Worm (Caenorhabditis elegans): Measurements from ENCODE around the gene C43F9.7.

DNA sequence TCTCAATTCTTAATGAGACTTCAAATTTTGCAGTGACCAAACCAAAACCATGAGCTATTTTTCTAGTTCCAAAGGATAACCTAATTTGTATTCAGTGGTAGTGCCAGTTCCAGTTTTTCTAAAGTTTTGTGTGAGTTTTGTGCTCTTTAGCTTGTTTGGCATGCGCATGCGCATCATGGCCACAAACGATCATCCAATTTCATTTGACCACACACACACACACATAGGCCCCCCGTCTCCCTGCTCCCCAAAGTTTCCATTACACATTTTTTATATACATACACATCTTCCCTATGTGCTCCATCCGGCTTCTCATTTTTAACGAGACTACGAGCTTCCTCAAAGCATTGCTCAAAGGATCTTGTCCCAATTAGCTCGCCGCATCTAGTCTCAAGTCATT lies 19.0 kb downstream of the C43F9.7 start:
- TF ChIP-seq sptf-1 (tag; optimal IDR thresholded peaks at IDR 0.05), result no peak
- TF ChIP-seq aly-2 (tag; optimal IDR thresholded peaks at IDR 0.05), result no peak
- TF ChIP-seq pax-3 (tag; optimal IDR thresholded peaks at IDR 0.05), result no peak
- TF ChIP-seq pqm-1 (tag; optimal IDR thresholded peaks at IDR 0.05), result no peak
- no peak for TF ChIP-seq sox-4 (tag; optimal IDR thresholded peaks at IDR 0.05)
